Fruit fly (Drosophila melanogaster) whole organism, embryonic: ENCODE data around the gene p115.

Source experiments
- Aef1 ChIP-seq: fragments of 200-800 bp; sonication (Bioruptor generic); IDR thresholded peaks from 3 replicates; pipeline ENCODE4 v1.3.6; 2022; ENCODE audit warnings: missing biosample characterization, missing genetic modification characterization
- Bteb2 ChIP-seq: fragments of 200-800 bp; sonication (Bioruptor generic); optimal IDR thresholded peaks from 2 replicates; lab custom pipeline; 2016; ENCODE audit warnings: missing biosample characterization, missing genetic modification characterization
- CG10209 ChIP-seq: fragments of 200-800 bp; sonication (Bioruptor generic); optimal IDR thresholded peaks from 3 replicates; lab custom pipeline; 2017; ENCODE audit warnings: missing biosample characterization, mild to moderate bottlenecking, missing genetic modification characterization, missing genetic modification reagents
- CG10274 ChIP-seq: fragments of 200-800 bp; sonication (Bioruptor generic); optimal IDR thresholded peaks from 3 replicates; lab custom pipeline; 2017; ENCODE audit warnings: missing biosample characterization, mild to moderate bottlenecking, missing genetic modification characterization
- CG11398 ChIP-seq: fragments of 200-800 bp; sonication (Bioruptor generic); optimal IDR thresholded peaks from 2 replicates; lab custom pipeline; 2016; ENCODE audit warnings: missing biosample characterization, missing genetic modification characterization
- CG11504 ChIP-seq: fragments of 200-800 bp; sonication (Bioruptor generic); optimal IDR thresholded peaks from 3 replicates; lab custom pipeline; 2019; ENCODE audit warnings: missing biosample characterization, mild to moderate bottlenecking, missing genetic modification characterization, moderate library complexity
- CG13123 ChIP-seq: fragments of 200-800 bp; sonication (Bioruptor generic); optimal IDR thresholded peaks from 2 replicates; lab custom pipeline; 2016; ENCODE audit warnings: missing biosample characterization, missing genetic modification characterization
- CG13775 ChIP-seq: fragments of 200-800 bp; sonication (Bioruptor generic); optimal IDR thresholded peaks from 3 replicates; lab custom pipeline; 2017; ENCODE audit warnings: missing biosample characterization, mild to moderate bottlenecking, missing genetic modification characterization
- CG15073 ChIP-seq: fragments of 200-800 bp; sonication (Bioruptor generic); optimal IDR thresholded peaks from 2 replicates; lab custom pipeline; 2016; ENCODE audit warnings: missing biosample characterization, missing genetic modification characterization
- CG16815 ChIP-seq: fragments of 200-800 bp; sonication (Bioruptor generic); optimal IDR thresholded peaks from 3 replicates; lab custom pipeline; 2017; ENCODE audit warnings: missing biosample characterization, mild to moderate bottlenecking, missing genetic modification characterization
- CG17829 ChIP-seq: fragments of 200-800 bp; optimal IDR thresholded peaks from 2 replicates; lab custom pipeline; 2019; ENCODE audit warnings: missing biosample characterization, mild to moderate bottlenecking, missing genetic modification characterization, moderate library complexity
- CG18262 ChIP-seq: fragments of 200-800 bp; optimal IDR thresholded peaks from 3 replicates; lab custom pipeline; 2019; ENCODE audit warnings: missing biosample characterization, mild to moderate bottlenecking, missing genetic modification characterization, moderate library complexity
- CG2120 ChIP-seq: fragments of 200-800 bp; sonication (Bioruptor generic); optimal IDR thresholded peaks from 3 replicates; lab custom pipeline; 2016; ENCODE audit warnings: missing biosample characterization, missing genetic modification characterization
- CG3163 ChIP-seq: fragments of 200-800 bp; sonication (Bioruptor generic); optimal IDR thresholded peaks from 3 replicates; lab custom pipeline; 2016; ENCODE audit warnings: missing biosample characterization, missing genetic modification characterization
- CG32772 ChIP-seq: fragments of 200-800 bp; sonication (Bioruptor generic); IDR thresholded peaks from 2 replicates; pipeline ENCODE4 v1.3.6; 2022; ENCODE audit warnings: missing biosample characterization, missing genetic modification characterization
- CG34376 ChIP-seq: fragments of 200-800 bp; sonication (Bioruptor generic); optimal IDR thresholded peaks from 2 replicates; lab custom pipeline; 2018; ENCODE audit warnings: missing biosample characterization, mild to moderate bottlenecking, missing genetic modification characterization
- CG34422 ChIP-seq: fragments of 200-800 bp; sonication (Bioruptor generic); IDR thresholded peaks from 3 replicates; pipeline ENCODE4 v1.3.6; 2022; ENCODE audit warnings: missing biosample characterization, missing genetic modification characterization
- CG3726 ChIP-seq: fragments of 200-800 bp; sonication (Bioruptor generic); IDR thresholded peaks from 3 replicates; pipeline ENCODE4, ENCODE4 v1.3.6; 2022; ENCODE audit warnings: missing biosample characterization, missing genetic modification characterization
- CG4820 ChIP-seq: fragments of 200-800 bp; sonication (Bioruptor generic); optimal IDR thresholded peaks from 3 replicates; lab custom pipeline; 2016; ENCODE audit warnings: missing biosample characterization, missing genetic modification characterization
- CG6765 ChIP-seq: fragments of 200-800 bp; sonication (Bioruptor generic); optimal IDR thresholded peaks from 3 replicates; lab custom pipeline; 2017; ENCODE audit warnings: missing biosample characterization, mild to moderate bottlenecking, missing genetic modification characterization
- CG7271 ChIP-seq: fragments of 200-800 bp; sonication (Bioruptor generic); optimal IDR thresholded peaks from 2 replicates; lab custom pipeline; 2018; ENCODE audit warnings: missing biosample characterization, mild to moderate bottlenecking, missing genetic modification characterization, moderate library complexity
- CG7786 ChIP-seq: fragments of 200-800 bp; sonication (Bioruptor generic); optimal IDR thresholded peaks from 2 replicates; lab custom pipeline; 2016; ENCODE audit warnings: missing biosample characterization, missing genetic modification characterization
- CG8089 ChIP-seq: fragments of 200-800 bp; sonication (Bioruptor generic); optimal IDR thresholded peaks from 3 replicates; lab custom pipeline; 2016; ENCODE audit warnings: missing biosample characterization, missing genetic modification characterization
- CG9727 ChIP-seq: fragments of 200-800 bp; sonication (Bioruptor generic); optimal IDR thresholded peaks from 3 replicates; lab custom pipeline; 2017; ENCODE audit warnings: missing biosample characterization, mild to moderate bottlenecking, missing genetic modification characterization
- Dbx ChIP-seq: fragments of 200-800 bp; sonication (Bioruptor generic); IDR thresholded peaks from 3 replicates; pipeline ENCODE4 v1.3.6; 2022; ENCODE audit warnings: missing biosample characterization, missing genetic modification characterization
- Ets97D ChIP-seq: fragments of 200-800 bp; sonication (Bioruptor generic); optimal IDR thresholded peaks from 3 replicates; lab custom pipeline; 2016; ENCODE audit warnings: missing biosample characterization, missing genetic modification characterization
- Med ChIP-seq: fragments of 200-800 bp; sonication (Bioruptor generic); peaks from one replicate; lab custom pipeline; 2016; ENCODE audit warnings: missing biosample characterization, missing genetic modification characterization, mild to moderate bottlenecking, inconsistent platforms, moderate library complexity
- NC2β ChIP-seq: fragments of 200-800 bp; sonication (Bioruptor generic); optimal IDR thresholded peaks from 2 replicates; lab custom pipeline; 2016; ENCODE audit warnings: missing biosample characterization, missing genetic modification characterization
- Nf-YA ChIP-seq: fragments of 200-800 bp; sonication (Bioruptor generic); IDR thresholded peaks from 2 replicates; pipeline ENCODE4 v1.3.6; 2022; ENCODE audit warnings: missing biosample characterization, missing genetic modification characterization
- Rx ChIP-seq: fragments of 200-800 bp; sonication (Bioruptor generic); IDR thresholded peaks from 2 replicates; pipeline ENCODE4 v1.3.6; 2022; ENCODE audit warnings: missing biosample characterization, missing genetic modification characterization
- Xrp1 ChIP-seq: fragments of 200-800 bp; sonication (Bioruptor generic); IDR thresholded peaks from 2 replicates; pipeline ENCODE4 v1.3.6; 2022; ENCODE audit warnings: missing biosample characterization, missing genetic modification characterization
- ato ChIP-seq: fragments of 200-800 bp; sonication (Bioruptor generic); IDR thresholded peaks from 2 replicates; pipeline ENCODE4 v1.3.6; 2022; ENCODE audit warnings: missing biosample characterization, missing genetic modification characterization; ENCODE audit not compliant: partially characterized antibody
- az2 ChIP-seq: fragments of 200-800 bp; sonication (Bioruptor generic); optimal IDR thresholded peaks from 3 replicates; lab custom pipeline; 2016; ENCODE audit warnings: missing biosample characterization, missing genetic modification characterization
- cad ChIP-seq: fragments of >200 bp; optimal IDR thresholded peaks from 2 replicates; lab custom pipeline; 2017; ENCODE audit warnings: missing biosample characterization, missing genetic modification characterization
- chif ChIP-seq, 2 experiments: fragments of 200-800 bp; sonication (Bioruptor generic); optimal IDR thresholded peaks; 3 replicates each; lab custom pipeline; 2016; ENCODE audit warnings: missing biosample characterization in 2 of 2, missing genetic modification characterization in 2 of 2
- crc ChIP-seq: fragments of 200-800 bp; sonication (Bioruptor generic); optimal IDR thresholded peaks from 2 replicates; lab custom pipeline; 2016; ENCODE audit warnings: missing biosample characterization, missing genetic modification characterization
- emc ChIP-seq: fragments of 200-800 bp; sonication (Bioruptor generic); optimal IDR thresholded peaks from 2 replicates; lab custom pipeline; 2016; ENCODE audit warnings: missing biosample characterization, missing genetic modification characterization
- eve ChIP-seq, 2 experiments: fragments of >200 bp; optimal IDR thresholded peaks; 2 replicates each; lab custom pipeline; 2017; ENCODE audit warnings: missing biosample characterization in 2 of 2, missing genetic modification characterization in 2 of 2
- eyg ChIP-seq: fragments of 200-800 bp; sonication (Bioruptor generic); optimal IDR thresholded peaks from 3 replicates; lab custom pipeline; 2016; ENCODE audit warnings: missing biosample characterization, missing genetic modification characterization
- jigr1 ChIP-seq: fragments of 200-800 bp; sonication (Bioruptor generic); IDR thresholded peaks from 3 replicates; pipeline ENCODE4 v1.3.6; 2022; ENCODE audit warnings: missing biosample characterization, missing genetic modification characterization
- lola ChIP-seq, 3 experiments: fragments of >200 bp in 2 of 3; fragments of 200-800 bp in 1 of 3; sonication (Bioruptor generic) in 1 of 3; optimal IDR thresholded peaks; 2 replicates each; lab custom pipeline; 2017 to 2019; ENCODE audit warnings: missing biosample characterization in 3 of 3, missing genetic modification characterization in 3 of 3, mild to moderate bottlenecking in 1 of 3, moderate library complexity in 1 of 3
- nau ChIP-seq: fragments of 200-800 bp; sonication (Bioruptor generic); optimal IDR thresholded peaks from 3 replicates; lab custom pipeline; 2017; ENCODE audit warnings: missing biosample characterization, mild to moderate bottlenecking, missing genetic modification characterization, missing genetic modification reagents
- nerfin-1 ChIP-seq: fragments of 200-800 bp; sonication (Bioruptor generic); optimal IDR thresholded peaks from 3 replicates; lab custom pipeline; 2019; ENCODE audit warnings: missing biosample characterization, mild to moderate bottlenecking, missing genetic modification characterization, moderate library complexity
- otp ChIP-seq: fragments of 200-800 bp; sonication (Bioruptor generic); IDR thresholded peaks from 3 replicates; pipeline ENCODE4, ENCODE4 v1.3.6; 2022; ENCODE audit warnings: missing biosample characterization, missing genetic modification characterization
- pum ChIP-seq: fragments of 200-800 bp; sonication (Bioruptor generic); optimal IDR thresholded peaks from 2 replicates; lab custom pipeline; 2016; ENCODE audit warnings: missing biosample characterization, missing genetic modification characterization
- sd ChIP-seq: fragments of 200-800 bp; sonication (Bioruptor generic); optimal IDR thresholded peaks from 3 replicates; lab custom pipeline; 2018; ENCODE audit warnings: missing biosample characterization, mild to moderate bottlenecking, missing genetic modification characterization, moderate library complexity
- sens ChIP-seq: fragments of 200-800 bp; sonication (Bioruptor generic); peaks from one replicate; lab custom pipeline; 2016; ENCODE audit warnings: missing biosample characterization, missing genetic modification characterization
- sim ChIP-seq: fragments of 200-800 bp; sonication (Bioruptor generic); IDR thresholded peaks from 2 replicates; pipeline ENCODE4 v1.3.6; 2022; ENCODE audit warnings: missing biosample characterization, missing genetic modification characterization
- ssp ChIP-seq: fragments of 200-800 bp; sonication (Bioruptor generic); IDR thresholded peaks from 2 replicates; pipeline ENCODE4 v1.3.6; 2022; ENCODE audit warnings: missing biosample characterization, missing genetic modification characterization
- twi ChIP-seq: fragments of 200-800 bp; optimal IDR thresholded peaks from 2 replicates; lab custom pipeline; 2019; ENCODE audit warnings: missing biosample characterization, mild to moderate bottlenecking, missing genetic modification characterization, moderate library complexity
- wor ChIP-seq: fragments of 200-800 bp; sonication (Bioruptor generic); IDR thresholded peaks from 2 replicates; pipeline ENCODE4 v1.3.6; 2022; ENCODE audit warnings: missing biosample characterization, missing genetic modification characterization

The p115 gene

DNA sequence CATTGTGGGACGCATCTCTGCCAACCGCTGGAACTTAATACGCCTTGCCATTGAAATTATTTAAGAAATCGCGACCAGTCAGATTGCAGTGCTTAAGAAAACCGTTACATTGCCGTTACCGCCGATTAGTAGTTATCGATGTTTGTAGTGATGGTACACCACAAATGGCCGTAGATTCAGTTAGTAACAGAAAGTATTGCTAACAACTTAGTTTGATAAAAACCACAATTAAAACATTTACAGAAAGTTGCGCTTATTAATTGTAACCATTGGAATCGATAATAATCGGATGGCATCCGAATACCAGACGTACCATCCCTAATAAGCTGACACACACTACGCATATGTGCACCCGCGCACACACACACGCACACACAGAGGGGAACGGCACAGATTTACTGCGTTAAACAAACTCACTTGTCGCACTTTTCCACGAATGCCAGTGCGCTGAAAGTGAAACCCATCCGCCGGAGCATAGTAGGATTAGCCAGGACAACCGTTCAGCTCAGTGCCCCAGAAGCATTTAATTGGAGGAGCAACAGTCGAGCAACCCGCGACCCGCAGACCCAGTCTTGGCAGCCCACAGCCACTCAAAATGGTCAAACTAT, 26.4 kb downstream of the p115 start, which contains the start of the genes hdm and Ykt6 (continued):
- TF ChIP-seq eyg (GFP tag; lab: Kevin White, UChicago), result peak; percentile 61
- TF ChIP-seq CG15073 (GFP tag; lab: Kevin White, UChicago), result no peak
- peak; percentile 80 for TF ChIP-seq otp (GFP tag; lab: Robert Waterston, UW)
- peak; percentile 78 for TF ChIP-seq CG17829 (tag; lab: Kevin White, UChicago)
- peak; percentile 64 for TF ChIP-seq ssp
- TF ChIP-seq Dbx (GFP tag; lab: Robert Waterston, UW), result peak; percentile 87
- peak; percentile 41 for TF ChIP-seq CG7271
- peak; percentile 70 for TF ChIP-seq CG13123
- TF ChIP-seq Bteb2 (GFP tag; lab: Kevin White, UChicago), result peak; percentile 65
- TF ChIP-seq CG7786 (GFP tag; lab: Kevin White, UChicago), result peak; percentile 85
- TF ChIP-seq CG34422, result peak; percentile 86
- TF ChIP-seq CG16815, result no peak
- TF ChIP-seq emc, result peak; percentile 50
- peak; percentile 86 for TF ChIP-seq Xrp1 (GFP tag; lab: Robert Waterston, UW)
- peak; percentile 75 for TF ChIP-seq CG10209 (GFP tag; lab: Kevin White, UChicago)
- no peak for TF ChIP-seq CG11504 (tag; lab: Kevin White, UChicago)
- TF ChIP-seq pum (GFP tag; lab: Kevin White, UChicago), result peak; percentile 80
- peak; percentile 62 for TF ChIP-seq CG34376 (GFP tag; lab: Kevin White, UChicago)
- TF ChIP-seq CG3163 (GFP tag; lab: Kevin White, UChicago), result peak; percentile 73
- peak; percentile 68 to 81 for TF ChIP-seq chif (GFP tag; optimal IDR thresholded peaks at IDR 0.05; lab: Kevin White, UChicago)
- TF ChIP-seq CG9727, result peak; percentile 63
- no peak for TF ChIP-seq cad (GFP tag; lab: Kevin White, UChicago)
- peak; percentile 68 for TF ChIP-seq twi (tag; lab: Kevin White, UChicago)
- TF ChIP-seq jigr1, result 0 out of 3 replicates have a peak, but pooled peaks have one; percentile 20
- TF ChIP-seq CG10274 (GFP tag; lab: Kevin White, UChicago), result no peak
- TF ChIP-seq Rx (GFP tag; lab: Robert Waterston, UW), result peak; percentile 72
- no peak for TF ChIP-seq sd
- TF ChIP-seq CG4820, result peak; percentile 76
- TF ChIP-seq nerfin-1 (tag; lab: Kevin White, UChicago), result peak; percentile 43
- peak; percentile 73 for TF ChIP-seq Ets97D (GFP tag; lab: Kevin White, UChicago)
- TF ChIP-seq CG13775 (GFP tag; lab: Kevin White, UChicago), result peak; percentile 76
- TF ChIP-seq az2 (GFP tag; lab: Kevin White, UChicago), result peak; percentile 77
- peak; percentile 73 for TF ChIP-seq sim (GFP tag; lab: Robert Waterston, UW)
- no peak for TF ChIP-seq nau (GFP tag; lab: Kevin White, UChicago)
- peak; percentile 72; the same call in 2 of the 3 replicates for TF ChIP-seq Aef1 (GFP tag; lab: Robert Waterston, UW)
- peak; percentile 50; the same call in 1 of the 2 replicates for TF ChIP-seq CG32772 (GFP tag; lab: Robert Waterston, UW)
- TF ChIP-seq ato (GFP tag; lab: Robert Waterston, UW), result peak; percentile 86
- peak; percentile 62 for TF ChIP-seq wor (GFP tag; lab: Robert Waterston, UW)
- TF ChIP-seq crc (GFP tag; lab: Kevin White, UChicago), result peak; percentile 73
- peak; percentile 97 for TF ChIP-seq sens
- TF ChIP-seq CG8089 (GFP tag; lab: Kevin White, UChicago), result peak; percentile 41
- TF ChIP-seq Nf-YA (GFP tag; lab: Robert Waterston, UW), result peak; percentile 58; the same call in 1 of the 2 replicates
- TF ChIP-seq CG18262 (tag; lab: Kevin White, UChicago), result peak; percentile 69
- TF ChIP-seq CG2120 (GFP tag; lab: Kevin White, UChicago), result peak; percentile 89
- TF ChIP-seq CG6765 (GFP tag; lab: Kevin White, UChicago), result peak; percentile 37
- TF ChIP-seq NC2β (GFP tag; lab: Kevin White, UChicago), result peak; percentile 81
- TF ChIP-seq eve (GFP tag; optimal IDR thresholded peaks at IDR 0.05; lab: Kevin White, UChicago), result peak in 1 of 2 experiments; percentile 37
- peak; percentile 73 for TF ChIP-seq CG11398 (GFP tag; lab: Kevin White, UChicago)
- 0 out of 3 replicates have a peak, but pooled peaks have one; percentile 63 for TF ChIP-seq CG3726 (GFP tag; lab: Robert Waterston, UW)
- TF ChIP-seq lola (GFP tag; optimal IDR thresholded peaks at IDR 0.05; lab: Kevin White, UChicago), result peak in 1 of 3 experiments; percentile 72
- peak; percentile 97 for TF ChIP-seq Med (GFP tag; lab: Kevin White, UChicago)
